Fruit fly (Drosophila melanogaster) Kc167 (cell line): ENCODE measurements around the gene CG5386.

Experiments used
- Myc ChIP-seq: fragments of >200 bp; optimal IDR thresholded peaks from 2 replicates; lab custom pipeline; 2017; ENCODE audit warnings: missing external identifiers
- Sin3A ChIP-seq: fragments of >200 bp; optimal IDR thresholded peaks from 2 replicates; lab custom pipeline; 2018; ENCODE audit warnings: missing external identifiers
- h ChIP-seq: fragments of >200 bp; optimal IDR thresholded peaks from 3 replicates; lab custom pipeline; 2018; ENCODE audit warnings: missing external identifiers
- insv ChIP-seq: fragments of >200 bp; optimal IDR thresholded peaks from 3 replicates; lab custom pipeline; 2018; ENCODE audit warnings: missing external identifiers
- psq ChIP-seq: fragments of >200 bp; optimal IDR thresholded peaks from 2 replicates; lab custom pipeline; 2017; ENCODE audit warnings: missing external identifiers
- ttk ChIP-seq: sonication (Bioruptor generic); optimal IDR thresholded peaks from 2 replicates; lab custom pipeline; 2017; ENCODE audit warnings: missing external identifiers

The CG5386 gene

dm6 chr3R:22342151-22342550 lies at the start of gene CG5386:
TSS of gene CG5386 (minus strand) at chr3R:22342251.
- TF ChIP-seq psq (lab: Kevin White, UChicago): no peak
- TF ChIP-seq Sin3A: no peak
- TF ChIP-seq Myc (lab: Kevin White, UChicago): no peak

- TF ChIP-seq ttk (lab: Kevin White, UChicago): no peak
- no peak for TF ChIP-seq Myc (lab: Kevin White, UChicago)
- no peak for TF ChIP-seq psq (lab: Kevin White, UChicago)
- no peak for TF ChIP-seq Sin3A
- no peak for TF ChIP-seq insv
- TF ChIP-seq h (lab: Kevin White, UChicago): no peak
These were observed 48.1 kb upstream of the CG5386 start for dm6 chr3R:22390109-22390508.

dm6 chr3R:22389614-22390013 lies 47.6 kb upstream of the CG5386 start, which contains the start of the genes CAH8 and CG7059:
TSS of gene CAH8 (minus strand) at chr3R:22389714.
TSS of gene CG7059 (plus strand) at chr3R:22389780.
- no peak for TF ChIP-seq h (lab: Kevin White, UChicago)
- TF ChIP-seq Myc (lab: Kevin White, UChicago): no peak
- no peak for TF ChIP-seq Sin3A
- TF ChIP-seq insv: no peak
- no peak for TF ChIP-seq psq (lab: Kevin White, UChicago)
- no peak for TF ChIP-seq ttk (lab: Kevin White, UChicago)

- TF ChIP-seq h (lab: Kevin White, UChicago): no peak
- TF ChIP-seq psq (lab: Kevin White, UChicago): no peak
- no peak for TF ChIP-seq insv
These were observed 39.7 kb upstream of the CG5386 start, which contains the start of gene Gpdh3 for dm6 chr3R:22381735-22382134. TSS of gene Gpdh3 (plus strand) at chr3R:22382035.

- TF ChIP-seq Sin3A: no peak
These were observed 39.0 kb upstream of the CG5386 start, which contains the start of gene CG43342 for dm6 chr3R:22381077-22381476. TSS of gene CG43342 (plus strand) at chr3R:22381340.

dm6 chr3R:22379942-22380341 lies 37.9 kb upstream of the CG5386 start, which contains the start of gene CG34149:
TSS of gene CG34149 (plus strand) at chr3R:22380128.
- no peak for TF ChIP-seq psq (lab: Kevin White, UChicago)
- TF ChIP-seq Myc (lab: Kevin White, UChicago): no peak
- TF ChIP-seq h (lab: Kevin White, UChicago): no peak
- no peak for TF ChIP-seq Sin3A
- no peak for TF ChIP-seq ttk (lab: Kevin White, UChicago)
- TF ChIP-seq insv: no peak

- TF ChIP-seq Sin3A (no peak), psq (lab: Kevin White, UChicago) (no peak), insv (no peak), ttk (lab: Kevin White, UChicago) (no peak), Myc (lab: Kevin White, UChicago) (no peak), h (lab: Kevin White, UChicago) (no peak)
These were observed 33.6 kb upstream of the CG5386 start, which contains the start of gene CG18596 for dm6 chr3R:22375674-22376073. TSS of gene CG18596 (plus strand) at chr3R:22375923.

- TF ChIP-seq ttk (lab: Kevin White, UChicago) (no peak), psq (lab: Kevin White, UChicago) (no peak)
These were observed 30.5 kb upstream of the CG5386 start, which contains the start of gene CG7069 for dm6 chr3R:22372535-22372934. TSS of gene CG7069 (plus strand) at chr3R:22372835.

- TF ChIP-seq insv (no peak), ttk (lab: Kevin White, UChicago) (no peak), Sin3A (no peak), Myc (lab: Kevin White, UChicago) (no peak), psq (lab: Kevin White, UChicago) (no peak), h (lab: Kevin White, UChicago) (no peak)
These were observed 26.7 kb upstream of the CG5386 start for dm6 chr3R:22368777-22369214.

dm6 chr3R:22368077-22368776 lies 26.2 kb upstream of the CG5386 start:
- TF ChIP-seq Sin3A: no peak
- TF ChIP-seq psq (lab: Kevin White, UChicago): no peak
- TF ChIP-seq insv: no peak
- no peak for TF ChIP-seq h (lab: Kevin White, UChicago)
- no peak for TF ChIP-seq ttk (lab: Kevin White, UChicago)
- TF ChIP-seq Myc (lab: Kevin White, UChicago): no peak

dm6 chr3R:22367126-22368076 lies 25.4 kb upstream of the CG5386 start, which contains the start of the genes Polr3F and PyK:
TSS of gene Polr3F (minus strand) at chr3R:22367373.
TSS of gene PyK (plus strand) at chr3R:22367536.
- TF ChIP-seq Sin3A: no peak
- TF ChIP-seq Myc (lab: Kevin White, UChicago): no peak
- TF ChIP-seq insv: no peak
- TF ChIP-seq psq (lab: Kevin White, UChicago): no peak
- no peak for TF ChIP-seq ttk (lab: Kevin White, UChicago)
- TF ChIP-seq h (lab: Kevin White, UChicago): no peak

dm6 chr3R:22365660-22366195 lies 23.7 kb upstream of the CG5386 start, which contains the start of gene CG5382:
TSS of gene CG5382 (minus strand) at chr3R:22365983.
- TF ChIP-seq h (lab: Kevin White, UChicago) (no peak), Sin3A (no peak)
